Fruit fly (Drosophila melanogaster): ENCODE results near the gene CG11069.
A peak's percentile ranks its signal among the peaks of the same experiment; 100 is the strongest.

CG11069 gene

DNA sequence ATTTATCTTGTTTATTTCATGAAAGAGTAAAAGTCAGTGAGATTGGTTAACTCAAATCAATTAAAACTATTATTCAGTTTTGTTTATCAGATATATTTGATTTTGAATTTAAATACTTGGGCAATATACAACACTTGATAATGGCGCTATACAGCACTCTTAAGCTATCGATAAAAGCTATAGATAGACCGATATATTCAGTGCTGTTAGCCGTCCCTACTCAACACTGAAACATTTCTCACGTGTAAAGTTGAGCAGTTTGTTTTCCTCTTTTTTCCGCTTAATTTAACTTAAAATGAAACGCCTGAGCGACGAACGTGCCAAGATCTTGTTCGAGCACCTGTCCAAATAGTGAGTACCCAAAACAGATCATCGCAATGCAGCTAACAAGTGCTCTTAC, 44.1 kb upstream of the CG11069 start, which contains the start of gene CG7006 (continued):
- TF ChIP-seq CG10462 (GFP tag; optimal IDR thresholded peaks at IDR 0.05) (no peak), Doc3 (GFP tag; IDR thresholded peaks at IDR 0.05; ENCODE audit: partially characterized antibody) (peak; percentile 47; the same call in 1 of the 3 replicates), CG5953 (GFP tag; IDR thresholded peaks at IDR 0.05) (no peak), CG17802 (tag; optimal IDR thresholded peaks at IDR 0.05) (peak; percentile 36), sc (optimal IDR thresholded peaks at IDR 0.05) (no peak), sc (GFP tag; optimal IDR thresholded peaks at IDR 0.05) (no peak), Abd-B (GFP tag; optimal IDR thresholded peaks at IDR 0.05) (peak; percentile 27), HLH4C (GFP tag; IDR thresholded peaks at IDR 0.05; ENCODE audit: partially characterized antibody) (peak; percentile 73), inv (GFP tag; IDR thresholded peaks at IDR 0.05; ENCODE audit: partially characterized antibody) (peak; percentile 69), Hr78 (GFP tag; optimal IDR thresholded peaks at IDR 0.05) (no peak), luna (GFP tag; optimal IDR thresholded peaks at IDR 0.05) (peak; percentile 16), Nf-YA (GFP tag; IDR thresholded peaks at IDR 0.05) (no peak), D (optimal IDR thresholded peaks at IDR 0.05) (no peak), D (GFP tag; optimal IDR thresholded peaks at IDR 0.05) (no peak), CG3163 (GFP tag; optimal IDR thresholded peaks at IDR 0.05) (peak; percentile 59), Dll (GFP tag; IDR thresholded peaks at IDR 0.05; ENCODE audit: partially characterized antibody) (peak; percentile 80), Taf1 (GFP tag; IDR thresholded peaks at IDR 0.05) (peak; percentile 41; the same call in 1 of the 2 replicates), nerfin-2 (GFP tag; IDR thresholded peaks at IDR 0.05; ENCODE audit: partially characterized antibody) (0 out of 2 replicates have a peak, but pooled peaks have one; percentile 54), pan (optimal IDR thresholded peaks at IDR 0.05) (no peak), pan (GFP tag; optimal IDR thresholded peaks at IDR 0.05 in 1 of 2, IDR thresholded peaks at IDR 0.05 in 1 of 2) (peak in 1 of 2 experiments; percentile 60), lmd (GFP tag; IDR thresholded peaks at IDR 0.05) (peak; percentile 68; the same call in 1 of the 2 replicates), klu (GFP tag; IDR thresholded peaks at IDR 0.05) (peak; percentile 62; the same call in 1 of the 2 replicates), Asciz (GFP tag; optimal IDR thresholded peaks at IDR 0.05) (no peak), Opbp (GFP tag; IDR thresholded peaks at IDR 0.05; ENCODE audit: partially characterized antibody) (peak; percentile 87), CG1832 (GFP tag; optimal IDR thresholded peaks at IDR 0.05) (no peak), eve (GFP tag; optimal IDR thresholded peaks at IDR 0.05) (no peak), Meics (GFP tag; optimal IDR thresholded peaks at IDR 0.05) (peak; percentile 54), CG13624 (GFP tag; optimal IDR thresholded peaks at IDR 0.05) (peak; percentile 90), btn (GFP tag; optimal IDR thresholded peaks at IDR 0.05) (peak; percentile 33), chif (GFP tag; optimal IDR thresholded peaks at IDR 0.05) (peak; percentile 70 to 72), fru (optimal IDR thresholded peaks at IDR 0.05) (no peak), fd96Cb (tag; optimal IDR thresholded peaks at IDR 0.05) (peak; percentile 12), CG7745 (tag; optimal IDR thresholded peaks at IDR 0.05) (no peak), wdn (GFP tag; IDR thresholded peaks at IDR 0.05) (peak; percentile 58), Hsf (GFP tag; optimal IDR thresholded peaks at IDR 0.05) (peak; percentile 74), CG17829 (tag; optimal IDR thresholded peaks at IDR 0.05) (peak; percentile 62), CG10366 (GFP tag; IDR thresholded peaks at IDR 0.05) (peak; percentile 53), CHES-1-like (GFP tag; optimal IDR thresholded peaks at IDR 0.05) (peak; percentile 75), caup (GFP tag; optimal IDR thresholded peaks at IDR 0.05; ENCODE audit: severe bottlenecking) (peak; percentile 80), CG32532 (GFP tag; IDR thresholded peaks at IDR 0.05) (peak; percentile 70; the same call in 1 of the 2 replicates), CG4707 (GFP tag; optimal IDR thresholded peaks at IDR 0.05) (no peak), scrt (GFP tag; optimal IDR thresholded peaks at IDR 0.05) (no peak), ssp (GFP tag; IDR thresholded peaks at IDR 0.05) (peak; percentile 52; the same call in 1 of the 2 replicates), trem (tag; optimal IDR thresholded peaks at IDR 0.05) (peak; percentile 74), CG2116 (GFP tag; optimal IDR thresholded peaks at IDR 0.05) (peak; percentile 67), CG30020 (tag; optimal IDR thresholded peaks at IDR 0.05) (no peak), cg (GFP tag; optimal IDR thresholded peaks at IDR 0.05) (no peak), ind (GFP tag; optimal IDR thresholded peaks at IDR 0.05) (peak; percentile 78), CG11696 (GFP tag; IDR thresholded peaks at IDR 0.05) (no peak), CG4820 (GFP tag; optimal IDR thresholded peaks at IDR 0.05) (peak; percentile 54), CG31224 (GFP tag; IDR thresholded peaks at IDR 0.05) (peak; percentile 39; the same call in 1 of the 2 replicates)
